Worm (Caenorhabditis elegans): ENCODE results near the gene akt-1.

DNA sequence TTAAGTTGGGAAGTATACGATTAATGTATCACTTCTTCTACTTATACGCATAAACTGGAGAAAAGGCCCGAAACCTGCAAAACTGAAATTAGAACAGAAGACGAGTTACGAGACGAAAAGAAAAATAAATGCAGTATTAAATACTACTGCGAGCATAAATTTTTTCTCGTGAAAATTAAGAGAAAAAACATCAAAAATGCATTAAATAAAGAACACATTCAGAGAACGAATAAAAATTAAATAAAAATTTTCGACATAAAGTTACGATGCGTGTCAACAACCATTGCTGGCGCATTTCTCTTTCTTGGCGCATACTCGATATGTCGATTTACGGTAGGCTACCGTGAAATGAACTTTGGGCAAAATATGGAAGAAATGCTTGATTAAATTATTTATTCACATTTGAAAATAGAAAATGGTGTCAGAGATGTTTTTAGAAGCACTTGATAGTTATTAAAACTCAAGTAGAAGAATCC, 43.8 kb upstream of the akt-1 start, which contains the start of the genes ZK856.19 and ZK856.11:
- TF ChIP-seq mxl-2 (GFP tag; conservative IDR thresholded peaks at IDR 0.05) (no peak), skn-1 (tag; optimal IDR thresholded peaks at IDR 0.05) (no peak), pha-4 (GFP tag; IDR thresholded peaks at IDR 0.05) (no peak), pha-4 (tag; optimal IDR thresholded peaks at IDR 0.05) (no peak), lin-1 (GFP tag; IDR thresholded peaks at IDR 0.05) (no peak), nhr-11 (tag; optimal IDR thresholded peaks at IDR 0.05) (peak; percentile 11), nhr-76 (tag; optimal IDR thresholded peaks at IDR 0.05) (no peak), rbr-2 (tag; optimal IDR thresholded peaks at IDR 0.05) (peak; percentile 62), jun-1 (tag; optimal IDR thresholded peaks at IDR 0.05) (no peak), dve-1 (tag; optimal IDR thresholded peaks at IDR 0.05; ENCODE audit: insufficient read depth) (peak; percentile 44), T26A8.4 (GFP tag; IDR thresholded peaks at IDR 0.05) (no peak)

Data from whole organism, L4 larva.